Worm (Caenorhabditis elegans): ENCODE measurements around the gene Y22D7AL.3.
A peak's percentile ranks its signal among the peaks of the same experiment; 100 is the strongest.

Y22D7AL.3 gene

ce11 chrIII:1618915-1619314, 22.3 kb upstream of the Y22D7AL.3 start, which contains the start of gene Y22D7AL.10:
Gene Y22D7AL.10 (minus strand): TSS chrIII:1618929.
- TF ChIP-seq zag-1 (tag; optimal IDR thresholded peaks at IDR 0.05) (peak; percentile 76), elt-3 (tag; optimal IDR thresholded peaks at IDR 0.05) (no peak), lin-39 (tag; optimal IDR thresholded peaks at IDR 0.05) (no peak), snpc-4 (tag; optimal IDR thresholded peaks at IDR 0.05) (peak; percentile 61), R02D3.7 (tag; optimal IDR thresholded peaks at IDR 0.05) (peak; percentile 76), unc-39 (tag; optimal IDR thresholded peaks at IDR 0.05) (no peak), mdl-1 (tag; optimal IDR thresholded peaks at IDR 0.05) (peak; percentile 58 to 59), lin-13 (GFP tag; optimal IDR thresholded peaks at IDR 0.05) (peak; percentile 98), nhr-237 (tag; optimal IDR thresholded peaks at IDR 0.05) (peak; percentile 87), lin-11 (tag; optimal IDR thresholded peaks at IDR 0.05) (peak; percentile 100), skn-1 (tag; optimal IDR thresholded peaks at IDR 0.05) (peak; percentile 85), nhr-77 (tag; optimal IDR thresholded peaks at IDR 0.05) (peak; percentile 82), ztf-11 (tag; optimal IDR thresholded peaks at IDR 0.05) (peak; percentile 75), nhr-12 (tag; optimal IDR thresholded peaks at IDR 0.05) (peak; percentile 2), ztf-1 (GFP tag; conservative IDR thresholded peaks at IDR 0.05) (0 out of 2 replicates have a peak, but pooled peaks have one; percentile 76), C34F6.9 (tag; optimal IDR thresholded peaks at IDR 0.05) (peak; percentile 95), fos-1 (tag; optimal IDR thresholded peaks at IDR 0.05) (peak; percentile 84), nhr-6 (tag; optimal IDR thresholded peaks at IDR 0.05) (peak; percentile 93), lsy-2 (tag; optimal IDR thresholded peaks at IDR 0.05) (peak; percentile 98), nhr-25 (tag; optimal IDR thresholded peaks at IDR 0.05) (peak; percentile 98), nhr-23 (tag; optimal IDR thresholded peaks at IDR 0.05) (no peak), ceh-16 (tag; optimal IDR thresholded peaks at IDR 0.05) (peak; percentile 86), gmeb-1 (tag; optimal IDR thresholded peaks at IDR 0.05) (peak; percentile 96), sma-3 (GFP tag; optimal IDR thresholded peaks at IDR 0.05) (peak; percentile 99), nhr-10 (tag; optimal IDR thresholded peaks at IDR 0.05) (peak; percentile 92), ama-1 (optimal IDR thresholded peaks at IDR 0.05) (peak; percentile 49), ztf-4 (tag; optimal IDR thresholded peaks at IDR 0.05) (peak; percentile 97), elt-1 (tag; optimal IDR thresholded peaks at IDR 0.05) (no peak), crh-2 (tag; optimal IDR thresholded peaks at IDR 0.05) (peak; percentile 97), dmd-4 (tag; optimal IDR thresholded peaks at IDR 0.05) (peak; percentile 70), mab-5 (tag; optimal IDR thresholded peaks at IDR 0.05) (peak; percentile 97), unc-62 (GFP tag; optimal IDR thresholded peaks at IDR 0.05) (peak; percentile 56), mbf-1 (tag; optimal IDR thresholded peaks at IDR 0.05) (peak; percentile 56), aly-2 (tag; optimal IDR thresholded peaks at IDR 0.05) (peak; percentile 44), peb-1 (tag; optimal IDR thresholded peaks at IDR 0.05) (no peak), alr-1 (tag; optimal IDR thresholded peaks at IDR 0.05) (no peak), Y55F3AM.14 (GFP tag; optimal IDR thresholded peaks at IDR 0.05) (peak; percentile 92), unc-55 (GFP tag; optimal IDR thresholded peaks at IDR 0.05) (peak; percentile 99), egl-27 (tag; optimal IDR thresholded peaks at IDR 0.05) (peak; percentile 91), ZK546.5 (tag; optimal IDR thresholded peaks at IDR 0.05) (peak; percentile 82), sem-4 (tag; optimal IDR thresholded peaks at IDR 0.05) (peak; percentile 97), blmp-1 (tag; optimal IDR thresholded peaks at IDR 0.05; ENCODE audit: insufficient read depth) (peak; percentile 84), nhr-11 (tag; optimal IDR thresholded peaks at IDR 0.05) (no peak), F13H6.1 (tag; optimal IDR thresholded peaks at IDR 0.05) (peak; percentile 99), sma-9 (GFP tag; optimal IDR thresholded peaks at IDR 0.05) (peak; percentile 96), sma-9 (tag; optimal IDR thresholded peaks at IDR 0.05) (no peak), nhr-129 (tag; optimal IDR thresholded peaks at IDR 0.05) (peak; percentile 99), ceh-82 (tag; optimal IDR thresholded peaks at IDR 0.05) (peak; percentile 84), nhr-21 (tag; optimal IDR thresholded peaks at IDR 0.05) (peak; percentile 97)
